Worm (Caenorhabditis elegans) whole organism, late embryonic: ENCODE measurements around the gene D1044.6.
A peak's percentile ranks its signal among the peaks of the same experiment; 100 is the strongest.

ENCODE experiments used
- C08G9.2 ChIP-seq: sonication (generic microtip); optimal IDR thresholded peaks from 2 replicates; lab custom pipeline; 2016; ENCODE audit warnings: mild to moderate bottlenecking, missing genetic modification characterization, moderate library complexity, missing compliant biosample characterization
- F13H6.1 ChIP-seq: sonication (generic microtip); optimal IDR thresholded peaks from 2 replicates; lab custom pipeline; 2016; ENCODE audit warnings: missing genetic modification characterization, missing compliant biosample characterization
- T23F11.4 ChIP-seq: fragments of 200-800 bp; sonication (Bioruptor generic); optimal IDR thresholded peaks from 2 replicates; lab custom pipeline; 2018; ENCODE audit warnings: mild to moderate bottlenecking, missing genetic modification characterization, missing compliant biosample characterization
- ahr-1 ChIP-seq: sonication (generic microtip); optimal IDR thresholded peaks from 2 replicates; lab custom pipeline; 2016; ENCODE audit warnings: missing genetic modification characterization, missing compliant biosample characterization
- ceh-14 ChIP-seq: sonication (generic microtip); optimal IDR thresholded peaks from 2 replicates; lab custom pipeline; 2016; ENCODE audit warnings: missing genotype, missing genetic modification characterization, missing compliant biosample characterization
- ceh-18 ChIP-seq: sonication (generic microtip); optimal IDR thresholded peaks from 2 replicates; lab custom pipeline; 2016; ENCODE audit warnings: missing genetic modification characterization, missing compliant biosample characterization
- ceh-22 ChIP-seq: sonication (generic microtip); optimal IDR thresholded peaks from 2 replicates; lab custom pipeline; 2017; ENCODE audit warnings: missing biosample characterization, missing genetic modification characterization
- ceh-34 ChIP-seq: sonication (generic microtip); optimal IDR thresholded peaks from 2 replicates; lab custom pipeline; 2016; ENCODE audit warnings: mild to moderate bottlenecking, missing genetic modification characterization, missing compliant biosample characterization
- ceh-9 ChIP-seq: sonication (generic microtip); optimal IDR thresholded peaks from 2 replicates; lab custom pipeline; 2016; ENCODE audit warnings: mild to moderate bottlenecking, missing genetic modification characterization, inconsistent platforms, missing compliant biosample characterization
- che-1 ChIP-seq: sonication (generic microtip); optimal IDR thresholded peaks from 2 replicates; lab custom pipeline; 2016; ENCODE audit warnings: mild to moderate bottlenecking, missing genetic modification characterization, missing compliant biosample characterization
- dmd-4 ChIP-seq: sonication (generic microtip); optimal IDR thresholded peaks from 2 replicates; lab custom pipeline; 2016; ENCODE audit warnings: borderline replicate concordance, missing genetic modification characterization, missing compliant biosample characterization
- dve-1 ChIP-seq: sonication (generic microtip); optimal IDR thresholded peaks from 2 replicates; lab custom pipeline; 2017; ENCODE audit warnings: antibody characterized with exemption, mild to moderate bottlenecking, missing genetic modification characterization, missing compliant biosample characterization
- elt-2 ChIP-seq: sonication (generic microtip); optimal IDR thresholded peaks from 2 replicates; lab custom pipeline; 2016; ENCODE audit warnings: missing genetic modification reagents, missing genetic modification characterization, missing compliant biosample characterization
- fkh-10 ChIP-seq: fragments of 150-350 bp; optimal IDR thresholded peaks from 2 replicates; lab custom pipeline; 2014; ENCODE audit warnings: missing biosample characterization, missing genetic modification reagents, missing genetic modification characterization
- hlh-30 ChIP-seq: sonication (generic microtip); optimal IDR thresholded peaks from 2 replicates; lab custom pipeline; 2017; ENCODE audit warnings: antibody characterized with exemption, missing genetic modification characterization, missing compliant biosample characterization; ENCODE audit not compliant: insufficient read depth
- lim-6 ChIP-seq: sonication (generic microtip); optimal IDR thresholded peaks from 2 replicates; lab custom pipeline; 2016; ENCODE audit warnings: missing genetic modification characterization, missing compliant biosample characterization
- lin-11 ChIP-seq: fragments of 200-800 bp; sonication (Bioruptor generic); optimal IDR thresholded peaks from 2 replicates; lab custom pipeline; 2018; ENCODE audit warnings: mild to moderate bottlenecking, missing genetic modification characterization, missing compliant biosample characterization
- madf-2 ChIP-seq: sonication (generic microtip); optimal IDR thresholded peaks from 2 replicates; lab custom pipeline; 2017; ENCODE audit warnings: missing genetic modification characterization, missing compliant biosample characterization
- pag-3 ChIP-seq: sonication (generic microtip); optimal IDR thresholded peaks from 2 replicates; lab custom pipeline; 2016; ENCODE audit warnings: missing compliant biosample characterization, missing genetic modification characterization, borderline replicate concordance
- pat-9 ChIP-seq: fragments of 200-800 bp; sonication (Bioruptor generic); optimal IDR thresholded peaks from 2 replicates; lab custom pipeline; 2018; ENCODE audit warnings: mild to moderate bottlenecking, missing genetic modification characterization, moderate library complexity, missing compliant biosample characterization
- pax-1 ChIP-seq: fragments of 150-350 bp; optimal IDR thresholded peaks from 2 replicates; lab custom pipeline; 2014; ENCODE audit warnings: missing biosample characterization, missing genetic modification characterization
- pha-4 ChIP-seq: fragments of 150-350 bp; optimal IDR thresholded peaks from 2 replicates; lab custom pipeline; 2018; ENCODE audit warnings: missing biosample characterization, missing genetic modification reagents, missing genetic modification characterization
- pqm-1 ChIP-seq: sonication (generic microtip); optimal IDR thresholded peaks from 2 replicates; lab custom pipeline; 2016; ENCODE audit warnings: missing genetic modification characterization, missing compliant biosample characterization
- pros-1 ChIP-seq: fragments of 150-350 bp; optimal IDR thresholded peaks from 2 replicates; lab custom pipeline; 2014; ENCODE audit warnings: missing biosample characterization, missing genetic modification reagents, missing genetic modification characterization
- rnt-1 ChIP-seq: sonication (generic microtip); optimal IDR thresholded peaks from 2 replicates; lab custom pipeline; 2016; ENCODE audit warnings: missing genetic modification characterization, missing compliant biosample characterization
- sdc-2 ChIP-seq: sonication (generic microtip); optimal IDR thresholded peaks from 2 replicates; lab custom pipeline; 2016; ENCODE audit warnings: missing genotype, missing genetic modification characterization, missing compliant biosample characterization
- syd-9 ChIP-seq: sonication (generic microtip); optimal IDR thresholded peaks from 2 replicates; lab custom pipeline; 2016; ENCODE audit warnings: mild to moderate bottlenecking, missing genetic modification characterization, moderate library complexity, missing compliant biosample characterization
- tbx-2 ChIP-seq: sonication (generic microtip); optimal IDR thresholded peaks from 2 replicates; lab custom pipeline; 2016; ENCODE audit warnings: missing genetic modification characterization, missing compliant biosample characterization
- unc-55 ChIP-seq: sonication (generic microtip); optimal IDR thresholded peaks from 2 replicates; lab custom pipeline; 2017; ENCODE audit warnings: missing biosample characterization, missing genetic modification reagents, missing genetic modification characterization
- unc-86 ChIP-seq: sonication (generic microtip); optimal IDR thresholded peaks from 2 replicates; lab custom pipeline; 2016; ENCODE audit warnings: missing genetic modification characterization, missing compliant biosample characterization
- zip-5 ChIP-seq: sonication (generic microtip); optimal IDR thresholded peaks from 2 replicates; lab custom pipeline; 2016; ENCODE audit warnings: missing genetic modification characterization, missing compliant biosample characterization
- ztf-16 ChIP-seq: sonication (generic microtip); optimal IDR thresholded peaks from 2 replicates; lab custom pipeline; 2017; ENCODE audit warnings: missing genetic modification characterization, missing compliant biosample characterization

Gene D1044.6

DNA sequence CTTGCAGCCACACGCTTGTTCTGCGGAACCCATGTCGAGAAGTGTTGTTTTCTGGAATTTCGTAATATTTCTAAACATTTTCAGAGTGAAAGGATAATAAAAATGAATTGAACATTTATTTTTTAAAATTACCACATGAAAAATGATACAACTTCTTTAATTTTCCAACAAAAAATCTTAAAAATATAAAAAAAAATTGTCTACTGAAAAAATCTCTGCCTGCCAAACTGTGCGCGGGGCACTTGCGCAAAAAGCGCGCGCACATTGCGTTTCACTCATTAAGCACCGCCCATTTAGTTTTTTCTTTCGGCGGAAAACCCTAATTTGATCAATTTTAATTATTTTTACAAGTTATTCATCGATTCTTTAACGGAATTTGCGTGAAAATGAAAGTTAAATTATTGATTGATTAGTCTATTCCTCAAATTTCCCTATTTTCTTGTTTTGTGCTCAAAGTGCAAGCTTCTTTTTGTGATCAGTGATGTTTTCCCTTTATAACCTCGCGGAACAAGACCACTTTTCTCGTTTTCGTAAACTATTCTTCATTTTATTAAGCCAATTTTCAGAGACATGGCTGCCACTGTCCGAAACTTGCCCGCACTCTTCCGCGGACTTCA, 12.0 kb upstream of the D1044.6 start, which contains the start of the genes nmad-1 and hach-1 (continued):
- TF ChIP-seq ceh-9 (tag; lab: Kevin White, UChicago) (peak; percentile 67), lim-6 (tag; lab: Kevin White, UChicago) (peak; percentile 54), ztf-16 (tag; lab: Kevin White, UChicago) (peak; percentile 85), syd-9 (tag; lab: Kevin White, UChicago) (peak; percentile 88), che-1 (tag; lab: Kevin White, UChicago) (peak; percentile 89), C08G9.2 (tag; lab: Kevin White, UChicago) (peak; percentile 75), pax-1 (tag; lab: Kevin White, UChicago) (peak; percentile 15), dve-1 (tag; lab: Kevin White, UChicago) (no peak), ceh-14 (tag; lab: Kevin White, UChicago) (peak; percentile 98), ahr-1 (tag; lab: Kevin White, UChicago) (peak; percentile 84), fkh-10 (GFP tag; lab: Kevin White, UChicago) (no peak), dmd-4 (tag; lab: Kevin White, UChicago) (peak; percentile 56), lin-11 (tag; lab: Kevin White, UChicago) (peak; percentile 85), pag-3 (tag; lab: Kevin White, UChicago) (peak; percentile 64), sdc-2 (tag; lab: Kevin White, UChicago) (peak; percentile 68), unc-86 (tag; lab: Kevin White, UChicago) (peak; percentile 93), pros-1 (no peak), F13H6.1 (tag; lab: Kevin White, UChicago) (peak; percentile 93)

DNA sequence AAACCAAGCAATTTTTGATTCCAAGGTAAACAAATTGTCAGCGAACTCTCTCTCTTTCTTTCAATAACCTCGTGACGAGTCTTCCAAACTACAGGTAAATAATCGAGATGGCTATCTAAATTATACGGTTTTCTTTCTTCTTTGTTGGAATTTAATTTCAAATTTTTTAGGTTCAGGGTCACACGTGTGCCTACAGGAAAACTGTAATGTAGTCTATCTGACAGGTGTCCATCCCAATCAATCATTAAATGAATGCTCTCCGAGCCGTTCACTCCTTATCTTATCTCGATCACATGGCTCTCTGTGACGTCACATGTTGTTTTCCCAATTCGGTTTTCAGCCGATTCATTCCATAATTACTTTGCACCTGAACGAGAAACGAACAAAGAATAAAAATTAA, 10.1 kb upstream of the D1044.6 start:
- no peak for TF ChIP-seq pha-4 (tag; lab: Kevin White, UChicago)
- peak; percentile 20 for TF ChIP-seq hlh-30 (tag; lab: Kevin White, UChicago)
- peak; percentile 54 for TF ChIP-seq elt-2
- TF ChIP-seq, all 69 proteins: peak for 2

DNA sequence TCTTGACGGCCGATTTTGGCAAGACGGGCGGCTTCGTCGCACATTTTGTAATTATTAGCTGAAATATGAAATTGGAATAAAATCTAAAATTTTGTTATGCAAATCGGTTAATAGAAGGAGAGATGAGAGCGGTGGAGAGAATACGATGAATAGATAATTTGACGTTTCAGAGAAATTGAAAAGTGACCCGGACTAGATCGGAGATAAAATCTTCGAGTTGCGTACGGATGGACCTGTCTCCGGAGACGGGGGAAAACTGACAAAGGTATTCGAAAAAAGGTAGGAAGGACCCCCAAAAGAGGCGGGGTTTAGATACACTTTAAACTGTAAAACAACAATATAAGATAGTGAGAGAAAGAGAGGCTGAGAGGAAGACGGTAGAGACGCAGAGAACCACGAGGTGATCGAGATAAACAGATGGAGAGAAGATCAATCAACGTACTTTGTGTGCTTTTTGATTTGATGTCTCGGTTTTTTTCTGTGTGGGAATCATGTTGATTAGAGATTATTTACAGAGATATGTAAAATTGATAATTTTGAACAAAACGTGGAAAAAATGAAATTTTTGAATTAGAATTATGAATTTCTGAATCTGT, 9.2 kb upstream of the D1044.6 start, which contains the start of gene F09F7.6:
F09F7.6 (minus strand) TSS at position 64 of the 596 bp plus-strand sequence.
- TF ChIP-seq tbx-2 (tag; lab: Kevin White, UChicago) (no peak), hlh-30 (tag; lab: Kevin White, UChicago) (peak; percentile 31), unc-55 (GFP tag; lab: Kevin White, UChicago) (peak; percentile 7), ceh-18 (tag; lab: Kevin White, UChicago) (peak; percentile 56), T23F11.4 (no peak)

DNA sequence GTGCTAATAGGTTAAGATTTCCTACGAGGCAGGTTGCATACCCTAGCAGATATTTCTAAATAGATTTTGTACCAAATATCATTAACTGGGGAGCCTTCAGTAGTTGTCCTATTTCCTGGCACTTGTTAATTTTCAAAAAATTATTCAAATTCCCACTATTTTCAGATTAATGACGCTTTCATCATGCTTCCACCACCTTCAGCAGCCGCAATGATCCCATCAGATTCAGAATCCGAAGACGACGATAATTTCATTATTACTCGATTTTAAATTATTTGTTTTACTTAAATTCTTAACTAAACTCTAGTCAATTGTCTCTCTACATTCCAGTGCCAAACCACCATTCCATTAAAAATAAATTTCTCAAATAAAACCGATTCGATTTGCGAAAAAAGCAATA, 7.9 kb upstream of the D1044.6 start:
- no peak for TF ChIP-seq unc-55 (GFP tag; lab: Kevin White, UChicago)
- TF ChIP-seq pqm-1 (tag; lab: Kevin White, UChicago), result no peak
- no peak for TF ChIP-seq ceh-22
- TF ChIP-seq madf-2 (tag; lab: Kevin White, UChicago), result no peak
- TF ChIP-seq ceh-34, result no peak
- TF ChIP-seq ceh-14 (tag; lab: Kevin White, UChicago), result no peak
- no peak for TF ChIP-seq rnt-1 (tag; lab: Kevin White, UChicago)

DNA sequence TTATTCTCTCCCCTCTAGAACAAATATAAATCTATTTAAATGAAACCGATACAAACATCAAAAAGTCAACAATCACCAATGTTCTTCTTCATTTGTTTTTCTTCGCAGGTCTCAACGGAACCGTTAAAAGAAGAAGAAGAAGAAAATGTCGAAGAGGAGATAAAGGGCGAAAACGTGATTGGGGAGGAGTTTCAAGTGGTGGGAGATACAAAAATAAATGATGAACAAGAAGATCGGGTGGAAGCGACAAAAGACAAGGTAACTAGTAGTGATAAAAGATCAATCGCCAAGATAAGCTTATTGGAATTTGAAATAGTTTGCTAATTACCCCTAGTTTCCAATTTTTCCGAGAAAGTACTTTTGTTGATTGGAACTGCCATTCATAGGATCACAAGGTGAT, 7.2 kb upstream of the D1044.6 start:
- TF ChIP-seq lim-6 (tag; lab: Kevin White, UChicago), result no peak
- no peak for TF ChIP-seq pat-9
- no peak for TF ChIP-seq dmd-4 (tag; lab: Kevin White, UChicago)
- no peak for TF ChIP-seq zip-5 (tag; lab: Kevin White, UChicago)
- TF ChIP-seq lin-11 (tag; lab: Kevin White, UChicago), result no peak
- TF ChIP-seq, all 69 proteins: peak for 0
